Worm (Caenorhabditis elegans): ENCODE data around the gene F25G6.9.

The F25G6.9 gene

ce11 chrV:8569841-8570361, at the start of gene F25G6.9, which contains the start of gene symk-1:
Gene F25G6.9 (minus strand): TSS chrV:8570000.
Gene symk-1 (plus strand): TSS chrV:8570311.
- TF ChIP-seq lin-32 (GFP tag; optimal IDR thresholded peaks at IDR 0.05) (no peak), nhr-76 (tag; optimal IDR thresholded peaks at IDR 0.05) (no peak), ces-1 (GFP tag; optimal IDR thresholded peaks at IDR 0.05) (no peak), lin-13 (tag; optimal IDR thresholded peaks at IDR 0.05) (peak; percentile 45), lsy-2 (tag; optimal IDR thresholded peaks at IDR 0.05) (peak; percentile 35), mls-2 (tag; optimal IDR thresholded peaks at IDR 0.05) (no peak)

ce11 chrV:8618738-8619137, 48.9 kb upstream of the F25G6.9 start, which contains the start of gene grd-5:
Gene grd-5 (plus strand): TSS chrV:8619032.
- no peak for TF ChIP-seq unc-120 (tag; optimal IDR thresholded peaks at IDR 0.05; ENCODE audit: poor library complexity, severe bottlenecking)
- no peak for TF ChIP-seq ces-1 (GFP tag; optimal IDR thresholded peaks at IDR 0.05)
- no peak for TF ChIP-seq sptf-1 (tag; optimal IDR thresholded peaks at IDR 0.05)
- TF ChIP-seq unc-62 (GFP tag; optimal IDR thresholded peaks at IDR 0.05) = no peak
- no peak for TF ChIP-seq sem-2 (GFP tag; optimal IDR thresholded peaks at IDR 0.05)
- no peak for TF ChIP-seq drap-1 (GFP tag; optimal IDR thresholded peaks at IDR 0.05)
- TF ChIP-seq blmp-1 (tag; optimal IDR thresholded peaks at IDR 0.05) = no peak
- no peak for TF ChIP-seq lin-32 (GFP tag; optimal IDR thresholded peaks at IDR 0.05)
- no peak for TF ChIP-seq lsy-2 (tag; optimal IDR thresholded peaks at IDR 0.05)

ce11 chrV:8615711-8616110, 45.9 kb upstream of the F25G6.9 start:
- TF ChIP-seq elt-3 (tag; optimal IDR thresholded peaks at IDR 0.05) (no peak), sptf-1 (tag; optimal IDR thresholded peaks at IDR 0.05) (peak; percentile 26), nhr-2 (tag; optimal IDR thresholded peaks at IDR 0.05) (no peak)

ce11 chrV:8610633-8611404, 41.0 kb upstream of the F25G6.9 start, which contains the start of gene fip-4:
Gene fip-4 (minus strand): TSS chrV:8611268.
- TF ChIP-seq ceh-39 (tag; optimal IDR thresholded peaks at IDR 0.05) (no peak), nhr-12 (tag; optimal IDR thresholded peaks at IDR 0.05) (no peak), ces-1 (GFP tag; optimal IDR thresholded peaks at IDR 0.05) (no peak), nhr-237 (tag; optimal IDR thresholded peaks at IDR 0.05) (no peak), lin-32 (GFP tag; optimal IDR thresholded peaks at IDR 0.05) (no peak), M03D4.4 (tag; optimal IDR thresholded peaks at IDR 0.05) (no peak), sptf-1 (tag; optimal IDR thresholded peaks at IDR 0.05) (no peak)

ce11 chrV:8609776-8610529, 40.2 kb upstream of the F25G6.9 start:
- no peak for TF ChIP-seq blmp-1 (tag; optimal IDR thresholded peaks at IDR 0.05)
- no peak for TF ChIP-seq lin-13 (tag; optimal IDR thresholded peaks at IDR 0.05)
- no peak for TF ChIP-seq nhr-28 (tag; optimal IDR thresholded peaks at IDR 0.05)
- no peak for TF ChIP-seq mls-2 (tag; optimal IDR thresholded peaks at IDR 0.05)
- peak; percentile 48 for TF ChIP-seq ham-2 (GFP tag; optimal IDR thresholded peaks at IDR 0.05)

ce11 chrV:8608483-8608882, 38.7 kb upstream of the F25G6.9 start:
- TF ChIP-seq nhr-76 (tag; optimal IDR thresholded peaks at IDR 0.05) = no peak
- TF ChIP-seq nhr-12 (tag; optimal IDR thresholded peaks at IDR 0.05) = no peak
- no peak for TF ChIP-seq ceh-39 (tag; optimal IDR thresholded peaks at IDR 0.05)
- TF ChIP-seq lsy-2 (tag; optimal IDR thresholded peaks at IDR 0.05) = no peak
- no peak for TF ChIP-seq elt-3 (tag; optimal IDR thresholded peaks at IDR 0.05)
- no peak for TF ChIP-seq ces-1 (GFP tag; optimal IDR thresholded peaks at IDR 0.05)
- TF ChIP-seq elt-1 (tag; optimal IDR thresholded peaks at IDR 0.05; ENCODE audit: borderline replicate concordance, insufficient read depth) = no peak
- TF ChIP-seq nhr-2 (tag; optimal IDR thresholded peaks at IDR 0.05) = no peak
- TF ChIP-seq tbx-8 (GFP tag; optimal IDR thresholded peaks at IDR 0.05) = no peak
- no peak for TF ChIP-seq mab-5 (tag; optimal IDR thresholded peaks at IDR 0.05)
- TF ChIP-seq unc-39 (tag; optimal IDR thresholded peaks at IDR 0.05) = no peak
- TF ChIP-seq sem-2 (GFP tag; optimal IDR thresholded peaks at IDR 0.05) = no peak
- TF ChIP-seq cnd-1 (tag; optimal IDR thresholded peaks at IDR 0.05) = no peak

Data from whole organism, mixed stage, embryonic.